Worm (Caenorhabditis elegans) whole organism, L1 larva: ENCODE measurements around the gene cey-4.

ENCODE experiments used
- C04F5.9 ChIP-seq: sonication (generic microtip); optimal IDR thresholded peaks from 2 replicates; lab custom pipeline; 2016; ENCODE audit warnings: missing genetic modification characterization, missing compliant biosample characterization
- ama-1 ChIP-seq: fragments of 150-350 bp; optimal IDR thresholded peaks from 2 replicates; lab custom pipeline; 2014
- lin-13 ChIP-seq: fragments of 150-350 bp; optimal IDR thresholded peaks from 2 replicates; lab custom pipeline; 2014; ENCODE audit warnings: missing biosample characterization, missing genetic modification reagents, missing genetic modification characterization
- lin-39 ChIP-seq: fragments of 150-350 bp; optimal IDR thresholded peaks from 2 replicates; lab custom pipeline; 2014; ENCODE audit warnings: missing biosample characterization, missing genetic modification reagents, missing genetic modification characterization
- mep-1 ChIP-seq: fragments of 150-350 bp; optimal IDR thresholded peaks from 2 replicates; lab custom pipeline; 2014; ENCODE audit warnings: missing biosample characterization, missing genetic modification characterization
- pag-3 ChIP-seq: sonication (generic microtip); optimal IDR thresholded peaks from 2 replicates; lab custom pipeline; 2017; ENCODE audit warnings: missing genetic modification characterization, mild to moderate bottlenecking, missing compliant biosample characterization, antibody characterized with exemption, borderline replicate concordance; ENCODE audit not compliant: insufficient read depth
- snpc-4 ChIP-seq: fragments of 150-350 bp; optimal IDR thresholded peaks from 2 replicates; lab custom pipeline; 2014; ENCODE audit warnings: missing biosample characterization, missing genetic modification characterization
- tbx-2 ChIP-seq: sonication (generic microtip); optimal IDR thresholded peaks from 2 replicates; lab custom pipeline; 2016; ENCODE audit warnings: missing genetic modification characterization, missing compliant biosample characterization
- vab-15 ChIP-seq: sonication (generic microtip); optimal IDR thresholded peaks from 2 replicates; lab custom pipeline; 2017; ENCODE audit warnings: missing genotype, mild to moderate bottlenecking, missing genetic modification characterization, missing compliant biosample characterization

ce11 chrIII:10881996-10882395, 13.5 kb upstream of the cey-4 start:
- TF ChIP-seq mep-1 (tag; lab: Kevin White, UChicago) (peak; percentile 89), ama-1 (no peak), snpc-4 (peak; percentile 37), lin-13 (GFP tag; lab: Kevin White, UChicago) (peak; percentile 46), pag-3 (tag; lab: Kevin White, UChicago) (no peak), vab-15 (tag; lab: Kevin White, UChicago) (peak; percentile 2), lin-39 (peak; percentile 74), tbx-2 (tag; lab: Kevin White, UChicago) (peak; percentile 79), C04F5.9 (tag; lab: Kevin White, UChicago) (peak; percentile 13)
